Worm (Caenorhabditis elegans) whole organism, midembryonic: Measurements from ENCODE around the gene ZK381.2.

ENCODE experiments used
- T22C8.4 ChIP-seq: fragments of 200-800 bp; sonication (Bioruptor generic); IDR thresholded peaks from 2 replicates; pipeline ENCODE4 v1.3.6; 2022; ENCODE audit warnings: missing genetic modification characterization, missing compliant biosample characterization
- flt-1 ChIP-seq: fragments of 200-800 bp; sonication (Bioruptor generic); IDR thresholded peaks from 2 replicates; pipeline ENCODE4 v1.3.6; 2022; ENCODE audit warnings: missing genetic modification characterization, missing compliant biosample characterization
- med-1 ChIP-seq: sonication (generic microtip); optimal IDR thresholded peaks from 2 replicates; lab custom pipeline; 2017; ENCODE audit warnings: missing genetic modification characterization, mild to moderate bottlenecking, missing compliant biosample characterization, antibody characterized with exemption, missing genetic modification reagents; ENCODE audit not compliant: insufficient read depth
- ztf-29 ChIP-seq: fragments of 200-800 bp; sonication (Bioruptor generic); IDR thresholded peaks from 2 replicates; pipeline ENCODE4 v1.3.6; 2022; ENCODE audit warnings: missing genetic modification reagents, missing genetic modification characterization, missing compliant biosample characterization

ce11 chrIV:7012214-7012613 lies 46.9 kb downstream of the ZK381.2 start:
- no peak for TF ChIP-seq med-1 (GFP tag; lab: Kevin White, UChicago)
- no peak for TF ChIP-seq flt-1 (GFP tag; lab: Robert Waterston, UW)
- no peak for TF ChIP-seq T22C8.4 (GFP tag; lab: Robert Waterston, UW)
- TF ChIP-seq ztf-29 (GFP tag; lab: Robert Waterston, UW): no peak
